Worm (Caenorhabditis elegans): ENCODE data around the gene srw-119.

ce11 chrV:3014185-3014584 is 14.5 kb upstream of the srw-119 start, which contains the start of gene K12D9.1:
- TF ChIP-seq ceh-36 (tag; optimal IDR thresholded peaks at IDR 0.05) (no peak), scrt-1 (GFP tag; IDR thresholded peaks at IDR 0.05) (no peak), ama-1 (optimal IDR thresholded peaks at IDR 0.05) (no peak), pes-1 (GFP tag; IDR thresholded peaks at IDR 0.05) (no peak), aly-1 (tag; optimal IDR thresholded peaks at IDR 0.05) (no peak)
